Fruit fly (Drosophila melanogaster) whole organism, wandering third instar larva: Measurements from ENCODE around the gene CG9951.

Experiments
- CG32264 ChIP-seq: fragments of 200-800 bp; sonication (Bioruptor generic); optimal IDR thresholded peaks from 2 replicates; lab custom pipeline; 2016; ENCODE audit warnings: missing biosample characterization, missing genetic modification characterization
- Dif ChIP-seq: fragments of 200-275, 200-300 bp; sonication (Bioruptor generic); optimal IDR thresholded peaks from 2 replicates; lab custom pipeline; 2018; ENCODE audit warnings: missing biosample characterization, missing genetic modification characterization; ENCODE audit not compliant: partially characterized antibody
- Hr78 ChIP-seq: fragments of >200 bp; optimal IDR thresholded peaks from 2 replicates; lab custom pipeline; 2017; ENCODE audit warnings: missing biosample characterization, missing genetic modification characterization
- Jra ChIP-seq: sonication (Bioruptor generic); optimal IDR thresholded peaks from 2 replicates; lab custom pipeline; 2016; ENCODE audit warnings: missing biosample characterization, missing genetic modification characterization
- br ChIP-seq: fragments of 200-800 bp; sonication (Bioruptor generic); optimal IDR thresholded peaks from 2 replicates; lab custom pipeline; 2016; ENCODE audit warnings: missing biosample characterization, missing genetic modification characterization
- foxo ChIP-seq, 2 experiments: fragments of 200-800 bp; sonication (Bioruptor generic); optimal IDR thresholded peaks; 2 replicates in 1 of 2; 3 replicates in 1 of 2; lab custom pipeline; 2016 to 2017; ENCODE audit warnings: missing biosample characterization in 2 of 2, missing genetic modification characterization in 2 of 2
- fru ChIP-seq: fragments of 200-800 bp; sonication (Bioruptor generic); optimal IDR thresholded peaks from 3 replicates; lab custom pipeline; 2016; ENCODE audit warnings: missing biosample characterization, mild to moderate bottlenecking, missing genetic modification characterization
- psq ChIP-seq: fragments of 200-800 bp; sonication (Bioruptor generic); optimal IDR thresholded peaks from 3 replicates; lab custom pipeline; 2017; ENCODE audit warnings: missing biosample characterization, mild to moderate bottlenecking, missing genetic modification characterization, moderate library complexity
- woc ChIP-seq: sonication (Bioruptor generic); optimal IDR thresholded peaks from 2 replicates; lab custom pipeline; 2016; ENCODE audit warnings: missing biosample characterization, mild to moderate bottlenecking, missing genetic modification characterization

DNA sequence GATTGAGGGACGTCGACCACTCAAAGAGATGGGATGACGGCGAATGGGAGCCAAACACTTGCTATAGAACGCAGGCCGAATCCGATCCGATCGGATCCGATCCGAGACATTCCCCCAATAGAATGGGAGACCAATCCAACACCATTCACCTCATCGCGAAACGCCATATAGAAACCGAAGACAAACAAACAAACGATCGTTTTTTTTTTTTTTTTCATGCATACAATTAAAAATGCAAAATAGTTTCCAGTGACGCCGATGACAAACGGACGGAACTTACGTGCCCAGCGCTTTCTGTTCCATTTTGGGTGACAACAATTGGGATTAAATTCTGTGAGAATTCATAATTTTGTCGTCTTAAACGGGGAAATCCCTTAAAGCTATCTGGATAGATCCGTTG lies 49.0 kb upstream of the CG9951 start:
- TF ChIP-seq fru (GFP tag; lab: Kevin White, UChicago): no peak
- no peak for TF ChIP-seq woc (GFP tag; lab: Kevin White, UChicago)
- no peak for TF ChIP-seq Dif (GFP tag; lab: Kevin White, UChicago)
- no peak for TF ChIP-seq psq
- TF ChIP-seq foxo (GFP tag; optimal IDR thresholded peaks at IDR 0.05; lab: Kevin White, UChicago): no peak
- TF ChIP-seq Jra (GFP tag; lab: Kevin White, UChicago): no peak
- TF ChIP-seq br (GFP tag; lab: Kevin White, UChicago): no peak
- TF ChIP-seq CG32264: no peak
- TF ChIP-seq Hr78 (GFP tag; lab: Kevin White, UChicago): no peak
